Fruit fly (Drosophila melanogaster): ENCODE results near the gene ras.

The ras gene

DNA sequence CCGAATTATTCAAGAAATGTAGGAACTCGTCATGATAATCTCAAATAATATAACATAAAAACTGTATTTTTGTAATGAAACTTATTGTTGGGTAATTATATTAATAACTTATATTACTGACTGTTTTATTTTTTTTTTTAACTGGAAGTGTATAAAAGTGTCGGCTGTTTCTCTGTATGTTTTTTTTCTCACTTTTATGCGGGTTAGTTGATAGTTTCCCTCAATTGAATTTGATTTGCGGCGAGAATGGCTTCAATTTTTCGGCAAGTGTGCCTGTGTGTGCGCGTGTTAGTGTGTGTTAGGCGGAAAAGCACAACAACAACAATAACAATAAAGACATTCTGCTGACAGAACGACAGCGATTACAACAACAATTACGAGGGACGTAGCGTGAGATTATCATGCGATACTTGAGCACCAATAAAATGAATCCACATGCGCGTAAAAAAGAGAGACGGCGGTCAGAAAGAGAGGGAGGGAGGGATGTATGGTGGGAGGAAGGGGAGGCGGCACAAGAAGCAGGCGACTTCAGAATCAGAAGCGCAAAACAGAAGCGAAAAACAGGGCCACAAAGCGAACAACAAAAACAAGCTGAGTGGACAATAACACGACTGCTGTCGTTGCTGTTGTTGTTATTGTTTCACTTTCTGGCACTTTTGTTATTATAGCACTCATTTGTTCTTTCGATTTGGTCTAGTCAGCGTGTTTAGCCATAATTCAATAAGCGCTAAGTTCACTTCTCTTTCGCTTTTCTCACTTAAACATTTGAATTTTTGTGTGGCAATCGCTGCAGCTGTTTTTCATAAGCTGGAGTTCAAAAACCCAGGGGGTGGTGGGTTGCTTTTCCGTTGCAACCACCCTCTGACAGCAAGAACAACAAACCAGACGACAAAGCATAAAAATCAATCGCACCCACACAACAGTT is 18.9 kb downstream of the ras start:
- TF ChIP-seq pan (optimal IDR thresholded peaks at IDR 0.05): no peak
- TF ChIP-seq psq (optimal IDR thresholded peaks at IDR 0.05): no peak
- TF ChIP-seq usp (GFP tag; optimal IDR thresholded peaks at IDR 0.05): no peak
- TF ChIP-seq CG8478 (optimal IDR thresholded peaks at IDR 0.05): no peak
- TF ChIP-seq Dll (optimal IDR thresholded peaks at IDR 0.05): no peak
- TF ChIP-seq EcR (GFP tag; optimal IDR thresholded peaks at IDR 0.05): no peak

DNA sequence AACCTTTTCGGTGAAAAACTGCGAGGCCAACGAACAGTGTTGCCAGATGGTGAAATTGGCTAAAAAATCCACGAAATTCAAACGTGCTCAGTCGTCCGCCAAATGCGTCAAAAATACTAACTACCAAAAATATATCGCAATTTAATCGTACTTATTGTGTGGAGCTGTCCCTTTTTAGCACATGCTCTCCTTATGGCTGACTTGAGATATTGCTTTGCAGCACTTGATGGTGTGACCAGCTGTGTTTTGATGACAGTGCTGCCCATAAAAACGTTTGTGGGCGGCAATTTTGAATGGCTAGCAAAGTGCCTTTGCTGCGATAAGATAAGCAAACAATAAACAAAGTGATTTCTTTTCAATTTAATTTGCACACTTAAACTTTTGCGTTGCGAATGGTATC is 19.9 kb downstream of the ras start, which contains the start of gene Tango5:
Gene Tango5, minus strand, starts transcription at position 208 of the 400 bp plus-strand sequence.
- no peak for TF ChIP-seq Dll (optimal IDR thresholded peaks at IDR 0.05)
- TF ChIP-seq EcR (GFP tag; optimal IDR thresholded peaks at IDR 0.05): no peak
- no peak for TF ChIP-seq CG8478 (optimal IDR thresholded peaks at IDR 0.05)
- no peak for TF ChIP-seq psq (optimal IDR thresholded peaks at IDR 0.05)
- TF ChIP-seq usp (GFP tag; optimal IDR thresholded peaks at IDR 0.05): no peak
- no peak for TF ChIP-seq pan (optimal IDR thresholded peaks at IDR 0.05)

DNA sequence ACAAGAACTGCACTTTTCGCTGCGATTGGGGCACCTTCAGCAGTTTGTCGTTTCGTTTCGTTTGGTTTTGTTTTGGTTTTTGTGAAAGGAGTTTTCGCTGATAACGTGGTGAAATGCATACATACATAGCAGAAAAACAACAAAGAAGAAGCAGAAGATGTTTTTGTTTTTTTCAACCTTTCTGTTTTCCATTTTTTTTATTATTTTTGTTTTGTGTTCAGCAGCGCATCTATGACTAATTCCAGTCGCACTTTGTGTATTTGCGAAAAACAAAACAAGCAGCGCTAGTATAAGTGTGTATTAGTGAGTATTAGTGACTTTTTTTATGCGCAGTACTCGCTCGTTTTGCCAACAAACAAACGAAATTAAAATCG is 22.7 kb downstream of the ras start:
- no peak for TF ChIP-seq usp (GFP tag; optimal IDR thresholded peaks at IDR 0.05)
- TF ChIP-seq pan (optimal IDR thresholded peaks at IDR 0.05): no peak

DNA sequence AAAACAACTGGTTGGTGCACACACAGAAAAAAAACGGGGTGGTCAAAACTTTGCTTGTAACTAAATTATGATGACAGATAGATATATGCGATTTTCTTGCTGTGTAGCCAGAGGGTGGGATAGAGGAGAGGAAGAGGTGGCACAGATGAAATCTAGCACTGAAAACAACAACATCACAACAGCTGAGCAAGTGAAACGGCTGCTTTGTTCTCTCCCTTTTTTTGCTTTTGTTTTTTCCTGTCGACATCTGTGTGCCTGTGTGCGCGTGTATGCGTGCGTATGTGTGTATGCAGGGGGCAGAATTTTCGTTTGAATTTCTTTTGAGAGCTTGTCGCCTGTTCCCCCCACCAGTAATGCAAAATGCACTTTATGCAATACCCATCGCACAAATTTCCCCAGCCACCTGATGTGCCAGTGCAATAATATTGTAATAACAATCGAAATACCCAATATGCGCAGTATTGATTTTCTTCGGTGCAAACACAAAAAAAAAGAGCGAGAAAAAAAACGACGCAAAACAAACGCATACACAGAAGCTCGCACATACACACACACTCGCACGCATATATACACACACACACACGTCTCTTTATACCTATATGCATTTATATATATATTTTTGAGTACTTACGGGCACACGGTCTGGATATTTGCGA is 23.2 kb downstream of the ras start:
- TF ChIP-seq usp (GFP tag; optimal IDR thresholded peaks at IDR 0.05) (no peak), CG8478 (optimal IDR thresholded peaks at IDR 0.05) (peak; percentile 61)

DNA sequence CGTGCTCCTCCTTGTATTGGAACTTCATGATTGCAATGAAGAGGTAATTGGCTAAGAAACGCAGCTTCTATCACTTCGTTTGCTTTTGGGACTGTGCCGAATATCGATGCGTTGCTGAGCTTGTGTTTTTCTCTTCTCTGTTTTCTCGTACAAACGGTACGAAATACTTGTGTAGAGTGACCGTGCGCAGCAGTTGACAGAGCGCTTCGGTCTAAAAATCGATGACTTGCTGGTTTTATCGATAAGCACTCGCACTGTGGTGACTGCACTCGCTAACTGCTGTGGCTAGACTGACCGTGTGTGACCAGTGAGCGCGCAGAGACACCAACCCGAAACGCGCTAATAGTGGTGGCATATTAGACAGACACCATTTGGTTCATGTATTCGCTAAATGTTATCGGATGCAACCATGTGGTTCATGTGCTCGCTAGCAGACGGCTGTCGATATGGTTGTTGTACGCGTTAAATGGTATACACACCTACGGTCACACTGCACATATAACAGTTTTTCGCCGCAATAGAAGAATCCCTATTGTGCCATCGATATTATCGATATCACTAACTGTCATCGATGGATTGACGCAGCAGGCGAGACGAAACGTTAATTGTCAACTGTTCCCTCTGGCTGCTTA is 23.9 kb downstream of the ras start, which contains the start of the genes Atg8a and BTBD9:
Gene Atg8a, minus strand, starts transcription at position 296 of the 632 bp plus-strand sequence.
Gene BTBD9, plus strand, starts transcription at position 495 of the 632 bp plus-strand sequence.
- TF ChIP-seq usp (GFP tag; optimal IDR thresholded peaks at IDR 0.05): no peak
- no peak for TF ChIP-seq pan (optimal IDR thresholded peaks at IDR 0.05)
- no peak for TF ChIP-seq EcR (GFP tag; optimal IDR thresholded peaks at IDR 0.05)
- no peak for TF ChIP-seq psq (optimal IDR thresholded peaks at IDR 0.05)
- no peak for TF ChIP-seq CG8478 (optimal IDR thresholded peaks at IDR 0.05)
- TF ChIP-seq Dll (optimal IDR thresholded peaks at IDR 0.05): no peak

DNA sequence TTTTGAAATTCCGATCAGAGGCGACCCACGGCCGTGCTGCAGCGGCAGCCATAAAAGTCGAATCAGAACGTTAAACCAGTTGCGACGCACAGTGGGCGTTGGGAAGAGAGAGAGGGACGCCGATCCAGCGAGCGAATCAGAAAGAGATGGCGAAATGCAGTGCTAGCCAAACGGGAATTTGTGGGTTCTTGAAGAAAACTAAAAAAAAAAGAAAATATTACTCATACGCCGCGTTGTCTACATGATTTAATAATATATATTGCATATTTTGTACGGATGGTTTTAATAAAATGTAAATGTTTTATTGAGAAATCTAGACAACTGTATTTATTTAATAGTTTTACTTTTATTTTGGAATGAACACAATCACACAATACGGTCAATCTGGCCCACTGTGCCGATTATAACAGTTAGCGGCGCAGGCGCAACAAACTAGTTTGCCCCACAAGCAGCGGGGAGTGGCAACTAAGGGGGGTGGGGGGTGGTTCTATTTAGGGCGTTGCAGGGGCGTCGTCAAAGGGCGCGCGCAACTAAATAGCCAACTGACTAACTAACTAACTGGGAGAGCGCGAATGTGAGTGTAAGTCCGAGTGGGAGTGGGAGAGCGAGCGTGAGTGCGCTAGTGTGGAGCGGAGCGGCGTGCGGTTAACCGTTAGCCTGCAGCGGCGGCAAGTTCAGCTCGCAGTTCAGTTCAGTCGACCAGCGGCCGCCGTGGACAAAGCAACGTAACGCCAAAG is 27.7 kb downstream of the ras start, which contains the start of gene CG15211:
Gene CG15211, plus strand, starts transcription at position 686 of the 737 bp plus-strand sequence.
- TF ChIP-seq EcR (GFP tag; optimal IDR thresholded peaks at IDR 0.05): no peak
- no peak for TF ChIP-seq pan (optimal IDR thresholded peaks at IDR 0.05)
- TF ChIP-seq usp (GFP tag; optimal IDR thresholded peaks at IDR 0.05): no peak
- no peak for TF ChIP-seq CG8478 (optimal IDR thresholded peaks at IDR 0.05)
- no peak for TF ChIP-seq psq (optimal IDR thresholded peaks at IDR 0.05)
- no peak for TF ChIP-seq Dll (optimal IDR thresholded peaks at IDR 0.05)

DNA sequence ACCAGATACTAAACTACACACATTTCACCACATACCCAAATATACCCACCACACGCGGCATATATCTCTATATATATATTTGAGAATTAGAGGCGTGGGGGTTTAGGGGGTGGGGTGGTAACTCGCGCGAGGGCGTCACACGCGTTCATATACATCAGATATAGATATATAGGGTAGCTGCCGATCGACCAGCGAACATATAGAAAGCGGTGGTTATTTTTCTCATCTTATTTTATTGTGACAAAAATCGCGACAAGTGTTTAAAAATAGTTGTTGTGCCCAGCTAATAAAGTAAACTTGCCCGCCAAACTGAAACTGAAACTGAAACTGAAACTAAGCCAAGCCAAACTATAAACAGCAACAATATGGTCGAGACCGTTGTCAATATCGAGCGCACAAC is 28.3 kb downstream of the ras start:
- TF ChIP-seq Dll (optimal IDR thresholded peaks at IDR 0.05) (no peak), usp (GFP tag; optimal IDR thresholded peaks at IDR 0.05) (no peak), CG8478 (optimal IDR thresholded peaks at IDR 0.05) (no peak), pan (optimal IDR thresholded peaks at IDR 0.05) (no peak), EcR (GFP tag; optimal IDR thresholded peaks at IDR 0.05) (no peak), psq (optimal IDR thresholded peaks at IDR 0.05) (no peak)

DNA sequence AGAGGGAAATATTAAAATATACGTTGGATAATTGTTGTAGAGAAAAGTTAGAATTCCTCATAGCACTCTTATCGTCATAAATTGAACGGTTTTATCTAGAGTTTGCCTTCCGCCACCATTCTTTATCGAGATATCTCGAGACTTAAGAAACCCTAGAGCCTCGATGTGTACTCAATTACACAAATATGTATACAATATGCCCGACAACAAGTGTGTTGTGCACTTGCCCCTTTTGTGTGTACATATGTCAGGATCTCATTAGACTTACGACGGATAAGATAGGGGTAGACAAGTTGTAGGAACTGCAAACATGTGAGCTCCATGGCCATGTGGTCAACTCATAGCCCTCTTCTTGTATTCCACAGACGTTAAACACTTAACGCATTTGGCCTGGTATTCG is 29.3 kb downstream of the ras start:
- TF ChIP-seq CG8478 (optimal IDR thresholded peaks at IDR 0.05) (no peak), usp (GFP tag; optimal IDR thresholded peaks at IDR 0.05) (no peak), Dll (optimal IDR thresholded peaks at IDR 0.05) (no peak), pan (optimal IDR thresholded peaks at IDR 0.05) (no peak), EcR (GFP tag; optimal IDR thresholded peaks at IDR 0.05) (no peak), psq (optimal IDR thresholded peaks at IDR 0.05) (no peak)

DNA sequence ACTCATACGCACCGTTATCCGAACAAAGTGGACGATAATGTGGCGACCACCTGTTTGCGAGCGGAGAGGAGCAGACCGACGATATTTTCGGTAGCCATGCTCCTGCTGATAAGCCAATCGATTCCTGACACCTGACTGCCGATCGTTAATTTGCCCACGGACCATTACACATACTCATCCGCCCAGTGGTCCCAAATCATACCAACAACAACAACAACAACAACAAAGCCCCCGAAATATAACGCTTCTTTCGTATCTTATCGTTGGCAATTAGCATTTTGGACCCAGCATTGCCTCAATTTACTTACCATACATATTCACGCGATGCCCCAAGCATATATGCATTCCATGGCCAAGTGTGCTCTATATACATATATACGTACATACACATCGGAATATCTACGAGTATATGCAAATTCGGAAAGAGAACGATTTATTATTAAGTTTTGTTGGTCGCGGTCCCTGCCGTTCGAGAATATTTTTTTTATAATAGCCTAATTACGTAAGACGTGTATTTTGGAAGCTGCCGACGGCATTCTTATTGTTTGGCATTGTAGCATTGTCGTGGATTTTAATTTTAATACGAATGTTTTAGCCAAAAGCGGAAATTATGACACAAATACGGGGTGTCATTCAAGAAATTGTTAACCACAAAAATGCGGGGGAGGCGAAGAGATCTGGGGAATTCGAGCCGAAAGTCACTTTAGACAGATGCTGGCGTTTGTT is 30.8 kb downstream of the ras start:
- TF ChIP-seq CG8478 (optimal IDR thresholded peaks at IDR 0.05) (no peak), psq (optimal IDR thresholded peaks at IDR 0.05) (no peak), pan (optimal IDR thresholded peaks at IDR 0.05) (no peak), usp (GFP tag; optimal IDR thresholded peaks at IDR 0.05) (no peak), Dll (optimal IDR thresholded peaks at IDR 0.05) (no peak), EcR (GFP tag; optimal IDR thresholded peaks at IDR 0.05) (no peak)

DNA sequence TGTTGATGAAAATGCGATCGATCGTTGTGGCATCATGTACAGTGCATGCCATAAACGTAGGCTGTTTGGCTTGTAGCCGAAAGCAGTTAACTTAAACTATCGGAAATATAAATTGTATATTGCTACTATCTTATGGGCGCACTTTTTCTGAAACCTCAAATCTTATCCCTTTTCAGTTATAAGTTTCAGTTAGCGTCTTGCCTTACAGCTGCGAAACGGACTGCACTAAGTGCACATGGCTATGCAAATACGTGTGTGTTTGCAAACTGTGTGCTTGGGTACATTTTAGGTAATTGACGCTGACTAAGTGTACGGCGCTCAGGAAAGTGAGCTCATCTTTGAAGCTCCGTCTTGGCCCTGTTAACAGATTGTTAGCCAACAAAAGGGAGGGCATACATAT is 31.4 kb downstream of the ras start:
- TF ChIP-seq pan (optimal IDR thresholded peaks at IDR 0.05): no peak
- no peak for TF ChIP-seq usp (GFP tag; optimal IDR thresholded peaks at IDR 0.05)
- TF ChIP-seq psq (optimal IDR thresholded peaks at IDR 0.05): no peak
- TF ChIP-seq Dll (optimal IDR thresholded peaks at IDR 0.05): no peak
- TF ChIP-seq CG8478 (optimal IDR thresholded peaks at IDR 0.05): no peak
- no peak for TF ChIP-seq EcR (GFP tag; optimal IDR thresholded peaks at IDR 0.05)

Measured in whole organism.